Worm (Caenorhabditis elegans) whole organism, late embryonic: ENCODE data around the gene F44E7.3.
A peak's percentile ranks its signal among the peaks of the same experiment; 100 is the strongest.

Source experiments
- ceh-9 ChIP-seq: sonication (generic microtip); optimal IDR thresholded peaks from 2 replicates; lab custom pipeline; 2016; ENCODE audit warnings: mild to moderate bottlenecking, missing genetic modification characterization, inconsistent platforms, missing compliant biosample characterization
- elt-2 ChIP-seq: sonication (generic microtip); optimal IDR thresholded peaks from 2 replicates; lab custom pipeline; 2016; ENCODE audit warnings: missing genetic modification reagents, missing genetic modification characterization, missing compliant biosample characterization
- fax-1 ChIP-seq: sonication (generic microtip); optimal IDR thresholded peaks from 2 replicates; lab custom pipeline; 2016; ENCODE audit warnings: missing genotype, missing genetic modification characterization, missing compliant biosample characterization
- nhr-11 ChIP-seq: fragments of 150-350 bp; optimal IDR thresholded peaks from 2 replicates; lab custom pipeline; 2014; ENCODE audit warnings: missing biosample characterization, missing genetic modification characterization
- sox-4 ChIP-seq: sonication (generic microtip); optimal IDR thresholded peaks from 2 replicates; lab custom pipeline; 2017; ENCODE audit warnings: mild to moderate bottlenecking, missing genetic modification characterization, inconsistent platforms, missing compliant biosample characterization

F44E7.3 gene

ce11 chrV:5821451-5822143 lies 49.9 kb downstream of the F44E7.3 start:
- TF ChIP-seq fax-1: no peak
- no peak for TF ChIP-seq sox-4 (tag; lab: Kevin White, UChicago)
- no peak for TF ChIP-seq nhr-11
- TF ChIP-seq elt-2 (tag; lab: Kevin White, UChicago): peak; percentile 26
- no peak for TF ChIP-seq ceh-9 (tag; lab: Kevin White, UChicago)
